Fruit fly (Drosophila melanogaster) whole organism, embryonic: Measurements from ENCODE around the gene Noc2.

Source experiments
- Adf1 ChIP-seq: fragments of 200-800 bp; sonication (Bioruptor generic); IDR thresholded peaks from 2 replicates; pipeline ENCODE4 v1.3.6; 2022; ENCODE audit warnings: missing biosample characterization, missing genetic modification characterization
- Atf-2 ChIP-seq: fragments of 200-800 bp; sonication (Bioruptor generic); optimal IDR thresholded peaks from 2 replicates; lab custom pipeline; 2016; ENCODE audit warnings: missing biosample characterization, missing genetic modification characterization
- Atf3 ChIP-seq: fragments of 200-800 bp; sonication (Bioruptor generic); optimal IDR thresholded peaks from 3 replicates; lab custom pipeline; 2016; ENCODE audit warnings: missing biosample characterization, missing genetic modification characterization
- BEAF-32 ChIP-seq: fragments of 200-800 bp; sonication (Bioruptor generic); optimal IDR thresholded peaks from 3 replicates; lab custom pipeline; 2017; ENCODE audit warnings: missing biosample characterization, missing genetic modification characterization, mild to moderate bottlenecking, moderate library complexity, missing genetic modification reagents
- CG1024 ChIP-seq: fragments of 200-800 bp; sonication (Bioruptor generic); IDR thresholded peaks from 2 replicates; pipeline ENCODE4 v1.3.6; 2022; ENCODE audit warnings: missing biosample characterization, missing genetic modification characterization
- CG12236 ChIP-seq: fragments of 200-800 bp; sonication (Bioruptor generic); optimal IDR thresholded peaks from 2 replicates; lab custom pipeline; 2016; ENCODE audit warnings: missing biosample characterization, missing genetic modification characterization
- CG13624 ChIP-seq: fragments of 200-800 bp; sonication (Bioruptor generic); optimal IDR thresholded peaks from 2 replicates; lab custom pipeline; 2016; ENCODE audit warnings: missing biosample characterization, missing genetic modification characterization
- CG14667 ChIP-seq: fragments of 200-800 bp; sonication (Bioruptor generic); IDR thresholded peaks from 2 replicates; pipeline ENCODE4 v1.3.6; 2022; ENCODE audit warnings: missing biosample characterization, missing genetic modification characterization
- CG15601 ChIP-seq: fragments of 200-800 bp; sonication (Bioruptor generic); optimal IDR thresholded peaks from 3 replicates; lab custom pipeline; 2019; ENCODE audit warnings: missing biosample characterization, mild to moderate bottlenecking, missing genetic modification characterization, moderate library complexity
- CG16813 ChIP-seq: fragments of 200-800 bp; sonication (Bioruptor generic); IDR thresholded peaks from 3 replicates; pipeline ENCODE4 v1.3.6; 2022; ENCODE audit warnings: missing biosample characterization, missing genetic modification characterization; ENCODE audit not compliant: partially characterized antibody
- CG16815 ChIP-seq: fragments of 200-800 bp; sonication (Bioruptor generic); optimal IDR thresholded peaks from 3 replicates; lab custom pipeline; 2017; ENCODE audit warnings: missing biosample characterization, mild to moderate bottlenecking, missing genetic modification characterization
- CG17385 ChIP-seq: fragments of 200-800 bp; sonication (Bioruptor generic); optimal IDR thresholded peaks from 3 replicates; lab custom pipeline; 2018; ENCODE audit warnings: missing biosample characterization, mild to moderate bottlenecking, missing genetic modification characterization
- CG2120 ChIP-seq: fragments of 200-800 bp; sonication (Bioruptor generic); optimal IDR thresholded peaks from 3 replicates; lab custom pipeline; 2016; ENCODE audit warnings: missing biosample characterization, missing genetic modification characterization
- CG2199 ChIP-seq: fragments of 200-800 bp; sonication (Bioruptor generic); IDR thresholded peaks from 3 replicates; pipeline ENCODE4 v1.3.6; 2022; ENCODE audit warnings: missing biosample characterization, missing genetic modification characterization
- CG2678 ChIP-seq: fragments of 200-800 bp; sonication (Bioruptor generic); optimal IDR thresholded peaks from 3 replicates; lab custom pipeline; 2019; ENCODE audit warnings: missing biosample characterization, mild to moderate bottlenecking, missing genetic modification characterization, moderate library complexity
- CG34376 ChIP-seq: fragments of 200-800 bp; sonication (Bioruptor generic); optimal IDR thresholded peaks from 2 replicates; lab custom pipeline; 2018; ENCODE audit warnings: missing biosample characterization, mild to moderate bottlenecking, missing genetic modification characterization
- CG5180 ChIP-seq: fragments of 200-800 bp; sonication (Bioruptor generic); optimal IDR thresholded peaks from 3 replicates; lab custom pipeline; 2017; ENCODE audit warnings: missing biosample characterization, missing genetic modification characterization, mild to moderate bottlenecking, moderate library complexity, missing genetic modification reagents
- CG7357 ChIP-seq: fragments of 200-800 bp; sonication (Bioruptor generic); IDR thresholded peaks from 3 replicates; pipeline ENCODE4 v1.3.6; 2022; ENCODE audit warnings: missing biosample characterization, missing genetic modification characterization
- CG8089 ChIP-seq: fragments of 200-800 bp; sonication (Bioruptor generic); optimal IDR thresholded peaks from 3 replicates; lab custom pipeline; 2016; ENCODE audit warnings: missing biosample characterization, missing genetic modification characterization
- CG8944 ChIP-seq: fragments of 200-800 bp; sonication (Bioruptor generic); optimal IDR thresholded peaks from 3 replicates; lab custom pipeline; 2016; ENCODE audit warnings: missing biosample characterization, missing genetic modification characterization
- CG9609 ChIP-seq: fragments of 200-800 bp; sonication (Bioruptor generic); optimal IDR thresholded peaks from 3 replicates; lab custom pipeline; 2016; ENCODE audit warnings: missing biosample characterization, missing genetic modification characterization
- CG9797 ChIP-seq: fragments of 200-800 bp; sonication (Bioruptor generic); optimal IDR thresholded peaks from 3 replicates; lab custom pipeline; 2018; ENCODE audit warnings: missing biosample characterization, mild to moderate bottlenecking, missing genetic modification characterization
- Camta ChIP-seq: fragments of 200-800 bp; sonication (Bioruptor generic); optimal IDR thresholded peaks from 2 replicates; lab custom pipeline; 2016; ENCODE audit warnings: missing biosample characterization, missing genetic modification characterization
- Dp ChIP-seq: fragments of 200-800 bp; sonication (Bioruptor generic); optimal IDR thresholded peaks from 2 replicates; lab custom pipeline; 2018; ENCODE audit warnings: missing biosample characterization, mild to moderate bottlenecking, missing genetic modification characterization, moderate library complexity
- Elba2 ChIP-seq: fragments of 200-800 bp; sonication (Bioruptor generic); optimal IDR thresholded peaks from 3 replicates; lab custom pipeline; 2016; ENCODE audit warnings: missing biosample characterization, missing genetic modification characterization
- Fer3 ChIP-seq: fragments of 200-800 bp; sonication (Bioruptor generic); optimal IDR thresholded peaks from 2 replicates; lab custom pipeline; 2018; ENCODE audit warnings: missing biosample characterization, mild to moderate bottlenecking, missing genetic modification characterization, moderate library complexity
- HmgZ ChIP-seq: fragments of 200-800 bp; sonication (Bioruptor generic); optimal IDR thresholded peaks from 2 replicates; lab custom pipeline; 2018; ENCODE audit warnings: missing biosample characterization, mild to moderate bottlenecking, missing genetic modification characterization
- Hr39 ChIP-seq: fragments of >200 bp; optimal IDR thresholded peaks from 2 replicates; lab custom pipeline; 2017
- MTF-1 ChIP-seq: fragments of 200-800 bp; sonication (Bioruptor generic); optimal IDR thresholded peaks from 2 replicates; lab custom pipeline; 2018; ENCODE audit warnings: missing biosample characterization, mild to moderate bottlenecking, missing genetic modification characterization, borderline replicate concordance
- Ptx1 ChIP-seq: fragments of 200-800 bp; sonication (Bioruptor generic); IDR thresholded peaks from 2 replicates; pipeline ENCODE4 v1.3.6; 2022; ENCODE audit warnings: missing biosample characterization, missing genetic modification characterization
- Sin3A ChIP-seq: fragments of >200 bp; optimal IDR thresholded peaks from 2 replicates; lab custom pipeline; 2018
- az2 ChIP-seq: fragments of 200-800 bp; sonication (Bioruptor generic); optimal IDR thresholded peaks from 3 replicates; lab custom pipeline; 2016; ENCODE audit warnings: missing biosample characterization, missing genetic modification characterization
- bbx ChIP-seq: fragments of 200-800 bp; sonication (Bioruptor generic); IDR thresholded peaks from 2 replicates; pipeline ENCODE4 v1.3.6; 2022; ENCODE audit warnings: missing biosample characterization, missing genetic modification characterization; ENCODE audit not compliant: partially characterized antibody
- btn ChIP-seq: fragments of 200-800 bp; sonication (Bioruptor generic); optimal IDR thresholded peaks from 2 replicates; lab custom pipeline; 2016; ENCODE audit warnings: missing biosample characterization, missing genetic modification characterization
- croc ChIP-seq: fragments of 200-800 bp; sonication (Bioruptor generic); conservative IDR thresholded peaks from 3 replicates; pipeline ENCODE4 v1.3.6; 2022; ENCODE audit warnings: missing biosample characterization, missing genetic modification characterization
- fd3F ChIP-seq: fragments of 200-800 bp; sonication (Bioruptor generic); optimal IDR thresholded peaks from 2 replicates; lab custom pipeline; 2018; ENCODE audit warnings: missing biosample characterization, mild to moderate bottlenecking, missing genetic modification characterization, moderate library complexity
- inv ChIP-seq: fragments of 200-800 bp; sonication (Bioruptor generic); IDR thresholded peaks from 2 replicates; pipeline ENCODE4 v1.3.6; 2022; ENCODE audit warnings: missing biosample characterization, missing genetic modification characterization; ENCODE audit not compliant: partially characterized antibody
- klu ChIP-seq: fragments of 200-800 bp; sonication (Bioruptor generic); IDR thresholded peaks from 2 replicates; pipeline ENCODE4 v1.3.6; 2022; ENCODE audit warnings: missing biosample characterization, missing genetic modification characterization
- lilli ChIP-seq: fragments of 200-800 bp; sonication (Bioruptor generic); optimal IDR thresholded peaks from 3 replicates; lab custom pipeline; 2016; ENCODE audit warnings: missing biosample characterization, missing genetic modification characterization
- nerfin-2 ChIP-seq: fragments of 200-800 bp; sonication (Bioruptor generic); IDR thresholded peaks from 2 replicates; pipeline ENCODE4 v1.3.6; 2022; ENCODE audit warnings: missing biosample characterization, missing genetic modification characterization; ENCODE audit not compliant: partially characterized antibody
- pros ChIP-seq: fragments of 200-800 bp; sonication (Bioruptor generic); optimal IDR thresholded peaks from 3 replicates; lab custom pipeline; 2019; ENCODE audit warnings: missing biosample characterization, mild to moderate bottlenecking, missing genetic modification characterization, moderate library complexity
- ranshi ChIP-seq: fragments of 200-800 bp; sonication (Bioruptor generic); IDR thresholded peaks from 2 replicates; pipeline ENCODE4 v1.3.6; 2022; ENCODE audit warnings: missing biosample characterization, missing genetic modification characterization
- row ChIP-seq: fragments of 200-800 bp; sonication (Bioruptor generic); IDR thresholded peaks from 3 replicates; pipeline ENCODE4 v1.3.6; 2022; ENCODE audit warnings: missing biosample characterization, missing genetic modification characterization
- sima ChIP-seq: fragments of 200-800 bp; sonication (Bioruptor generic); optimal IDR thresholded peaks from 2 replicates; lab custom pipeline; 2016; ENCODE audit warnings: missing biosample characterization, missing genetic modification characterization
- sna ChIP-seq: fragments of 200-800 bp; sonication (Bioruptor generic); IDR thresholded peaks from 2 replicates; pipeline ENCODE4 v1.3.6; 2022; ENCODE audit warnings: missing biosample characterization, missing genetic modification characterization; ENCODE audit not compliant: partially characterized antibody
- tap ChIP-seq: fragments of 200-800 bp; optimal IDR thresholded peaks from 3 replicates; lab custom pipeline; 2019; ENCODE audit warnings: missing biosample characterization, mild to moderate bottlenecking, missing genetic modification characterization, moderate library complexity
- tin ChIP-seq: fragments of 200-800 bp; sonication (Bioruptor generic); optimal IDR thresholded peaks from 3 replicates; lab custom pipeline; 2016; ENCODE audit warnings: missing biosample characterization, missing genetic modification characterization
- unc-4 ChIP-seq: fragments of 200-800 bp; sonication (Bioruptor generic); IDR thresholded peaks from 2 replicates; pipeline ENCODE4 v1.3.6; 2022; ENCODE audit warnings: missing biosample characterization, missing genetic modification characterization; ENCODE audit not compliant: partially characterized antibody
- z ChIP-seq: fragments of 200-800 bp; sonication (Bioruptor generic); IDR thresholded peaks from 3 replicates; pipeline ENCODE4 v1.3.6; 2022; ENCODE audit warnings: missing biosample characterization, missing genetic modification characterization

The Noc2 gene

dm6 chr2L:21168295-21169159 lies 5.1 kb downstream of the Noc2 start, which contains the start of the genes mAcon1, CG43345 and CG43346 (continued):
- TF ChIP-seq Sin3A (peak; percentile 97), CG2678 (no peak), BEAF-32 (peak; percentile 48), Atf-2 (GFP tag; lab: Kevin White, UChicago) (peak; percentile 84), inv (GFP tag; lab: Robert Waterston, UW) (peak; percentile 31; the same call in 1 of the 2 replicates), pros (GFP tag; lab: Kevin White, UChicago) (no peak), croc (GFP tag; lab: Robert Waterston, UW) (peak; percentile 64), row (GFP tag; lab: Robert Waterston, UW) (peak; percentile 97), Dp (GFP tag; lab: Kevin White, UChicago) (peak; percentile 75), Camta (peak; percentile 75), tap (tag; lab: Kevin White, UChicago) (no peak), Fer3 (tag; lab: Kevin White, UChicago) (peak; percentile 62), Ptx1 (GFP tag; lab: Robert Waterston, UW) (peak; percentile 78), CG8089 (GFP tag; lab: Kevin White, UChicago) (peak; percentile 73), CG12236 (GFP tag; lab: Kevin White, UChicago) (peak; percentile 58), nerfin-2 (GFP tag; lab: Robert Waterston, UW) (no peak), CG13624 (GFP tag; lab: Kevin White, UChicago) (peak; percentile 91), sima (GFP tag; lab: Kevin White, UChicago) (peak; percentile 72), HmgZ (tag; lab: Kevin White, UChicago) (peak; percentile 93), CG5180 (GFP tag; lab: Kevin White, UChicago) (no peak), CG15601 (no peak), unc-4 (GFP tag; lab: Robert Waterston, UW) (no peak), lilli (peak; percentile 89), Atf3 (GFP tag; lab: Kevin White, UChicago) (peak; percentile 79), klu (GFP tag; lab: Robert Waterston, UW) (peak; percentile 96), CG16813 (GFP tag; lab: Robert Waterston, UW) (no peak; the same call in 2 of the 3 replicates), bbx (no peak), CG2199 (GFP tag; lab: Robert Waterston, UW) (no peak), Hr39 (lab: Kevin White, UChicago) (peak; percentile 70), CG7357 (peak; percentile 59; the same call in 1 of the 3 replicates), Adf1 (GFP tag; lab: Robert Waterston, UW) (peak; percentile 32), sna (no peak), ranshi (no peak; the same call in 1 of the 2 replicates), CG2120 (GFP tag; lab: Kevin White, UChicago) (peak; percentile 93), CG8944 (peak; percentile 88), CG16815 (GFP tag; lab: Kevin White, UChicago) (peak; percentile 84), CG9609 (GFP tag; lab: Kevin White, UChicago) (peak; percentile 87), CG17385 (GFP tag; lab: Kevin White, UChicago) (peak; percentile 75), fd3F (GFP tag; lab: Kevin White, UChicago) (peak; percentile 67), CG1024 (GFP tag; lab: Robert Waterston, UW) (no peak), btn (peak; percentile 51), z (no peak), CG34376 (GFP tag; lab: Kevin White, UChicago) (peak; percentile 89), Elba2 (GFP tag; lab: Kevin White, UChicago) (peak; percentile 11), az2 (peak; percentile 76), CG9797 (GFP tag; lab: Kevin White, UChicago) (peak; percentile 61), MTF-1 (no peak), tin (peak; percentile 80), CG14667 (GFP tag; lab: Robert Waterston, UW) (0 out of 2 replicates have a peak, but pooled peaks have one; percentile 39)
